Fruit fly (Drosophila melanogaster): ENCODE measurements around the gene Pfdn4.
A peak's percentile ranks its signal among the peaks of the same experiment; 100 is the strongest.

The Pfdn4 gene

dm6 chr3L:5367744-5368507 lies at the start of gene Pfdn4:
TSS of gene Pfdn4 (minus strand) at chr3L:5368008.
- peak; percentile 38 for TF ChIP-seq CG2116 (GFP tag; optimal IDR thresholded peaks at IDR 0.05)
- TF ChIP-seq hkb (optimal IDR thresholded peaks at IDR 0.05), result no peak
- no peak for TF ChIP-seq hkb (GFP tag; IDR thresholded peaks at IDR 0.05)
- TF ChIP-seq aop (GFP tag; IDR thresholded peaks at IDR 0.05), result no peak
- no peak for TF ChIP-seq eve (GFP tag; optimal IDR thresholded peaks at IDR 0.05)
- TF ChIP-seq CG4617 (GFP tag; optimal IDR thresholded peaks at IDR 0.05; ENCODE audit: borderline replicate concordance), result peak; percentile 34
- no peak for TF ChIP-seq CG9932 (GFP tag; IDR thresholded peaks at IDR 0.05)
- TF ChIP-seq ewg (GFP tag; optimal IDR thresholded peaks at IDR 0.05), result no peak
- TF ChIP-seq PHDP (tag; optimal IDR thresholded peaks at IDR 0.05), result no peak
- TF ChIP-seq CG10959 (GFP tag; IDR thresholded peaks at IDR 0.05), result no peak
- TF ChIP-seq gcm (GFP tag; optimal IDR thresholded peaks at IDR 0.05), result no peak
- no peak for TF ChIP-seq Neu2 (GFP tag; optimal IDR thresholded peaks at IDR 0.05; ENCODE audit: borderline replicate concordance)
- no peak for TF ChIP-seq Sox100B (GFP tag; optimal IDR thresholded peaks at IDR 0.05)
- no peak for TF ChIP-seq CG3726 (GFP tag; IDR thresholded peaks at IDR 0.05)
- no peak for TF ChIP-seq wek (GFP tag; optimal IDR thresholded peaks at IDR 0.05)
- no peak for TF ChIP-seq kay (GFP tag; optimal IDR thresholded peaks at IDR 0.05)
- no peak for TF ChIP-seq maf-S (GFP tag; optimal IDR thresholded peaks at IDR 0.05)
- no peak for TF ChIP-seq zf30C (GFP tag; optimal IDR thresholded peaks at IDR 0.05)
- no peak for TF ChIP-seq Dp (GFP tag; optimal IDR thresholded peaks at IDR 0.05)
- TF ChIP-seq jing (GFP tag; optimal IDR thresholded peaks at IDR 0.05), result no peak
- TF ChIP-seq CG10321 (GFP tag; IDR thresholded peaks at IDR 0.05), result no peak
- TF ChIP-seq Lim3 (GFP tag; IDR thresholded peaks at IDR 0.05), result no peak
- TF ChIP-seq CG1603 (tag; optimal IDR thresholded peaks at IDR 0.05), result no peak
- no peak for TF ChIP-seq CG11695 (GFP tag; IDR thresholded peaks at IDR 0.05)
- no peak for TF ChIP-seq az2 (GFP tag; optimal IDR thresholded peaks at IDR 0.05)
- TF ChIP-seq CG8478 (optimal IDR thresholded peaks at IDR 0.05), result no peak
- no peak for TF ChIP-seq stc (GFP tag; IDR thresholded peaks at IDR 0.05)
- TF ChIP-seq CG10267 (tag; optimal IDR thresholded peaks at IDR 0.05), result peak; percentile 91
- TF ChIP-seq Dad (GFP tag; optimal IDR thresholded peaks at IDR 0.05), result no peak
- TF ChIP-seq CG4730 (GFP tag; IDR thresholded peaks at IDR 0.05), result no peak
- peak; percentile 25; the same call in 1 of the 3 replicates for TF ChIP-seq CG16813 (GFP tag; IDR thresholded peaks at IDR 0.05; ENCODE audit: partially characterized antibody)
- peak; percentile 2 for TF ChIP-seq CG12391 (tag; optimal IDR thresholded peaks at IDR 0.05)
- TF ChIP-seq CG12104 (GFP tag; optimal IDR thresholded peaks at IDR 0.05), result no peak
- peak; percentile 34 for TF ChIP-seq CTCF (GFP tag; optimal IDR thresholded peaks at IDR 0.05)
- no peak for TF ChIP-seq Oli (tag; optimal IDR thresholded peaks at IDR 0.05)
- no peak for TF ChIP-seq gsb-n (tag; optimal IDR thresholded peaks at IDR 0.05)
- no peak for TF ChIP-seq CG12769 (tag; optimal IDR thresholded peaks at IDR 0.05)
- peak; percentile 87 for TF ChIP-seq CG3995 (GFP tag; optimal IDR thresholded peaks at IDR 0.05)
- peak; percentile 22 for TF ChIP-seq CG8924 (tag; optimal IDR thresholded peaks at IDR 0.05)
- TF ChIP-seq MESR4 (GFP tag; optimal IDR thresholded peaks at IDR 0.05), result peak; percentile 76
- no peak for TF ChIP-seq Max (GFP tag; optimal IDR thresholded peaks at IDR 0.05)
- TF ChIP-seq YL-1 (GFP tag; optimal IDR thresholded peaks at IDR 0.05), result peak; percentile 47
- TF ChIP-seq so (GFP tag; IDR thresholded peaks at IDR 0.05), result no peak
- TF ChIP-seq MBD-R2 (GFP tag; IDR thresholded peaks at IDR 0.05), result 0 out of 2 replicates have a peak, but pooled peaks have one; percentile 37
- no peak for TF ChIP-seq CG2120 (GFP tag; optimal IDR thresholded peaks at IDR 0.05)
- peak; percentile 82 for TF ChIP-seq bigmax (GFP tag; optimal IDR thresholded peaks at IDR 0.05)
- TF ChIP-seq CG12659 (GFP tag; optimal IDR thresholded peaks at IDR 0.05), result peak; percentile 40
- TF ChIP-seq Dip3 (GFP tag; optimal IDR thresholded peaks at IDR 0.05), result no peak
- no peak for TF ChIP-seq CG12071 (GFP tag; optimal IDR thresholded peaks at IDR 0.05)
- no peak for TF ChIP-seq br (optimal IDR thresholded peaks at IDR 0.05)
- TF ChIP-seq CG9876 (GFP tag; optimal IDR thresholded peaks at IDR 0.05), result no peak
- TF ChIP-seq fd64A (GFP tag; optimal IDR thresholded peaks at IDR 0.05), result no peak
